Worm (Caenorhabditis elegans) whole organism, L1 larva: Measurements from ENCODE around the gene K12H6.4.

ENCODE experiments used
- efl-1 ChIP-seq, 4 experiments: fragments of 150-350 bp; optimal IDR thresholded peaks in 3 of 4; peaks in 1 of 4; 1 replicate in 1 of 4; 2 replicates in 3 of 4; lab custom pipeline; 2014; ENCODE audit warnings: missing biosample characterization in 2 of 4, missing genetic modification characterization in 2 of 4, missing genetic modification reagents in 2 of 4
- fkh-4 ChIP-seq: sonication (generic microtip); optimal IDR thresholded peaks from 2 replicates; lab custom pipeline; 2016; ENCODE audit warnings: missing compliant biosample characterization, missing genetic modification characterization, borderline replicate concordance
- lsy-2 ChIP-seq, 2 experiments: fragments of 150-350 bp; optimal IDR thresholded peaks; 2 replicates each; lab custom pipeline; 2014; ENCODE audit warnings: missing biosample characterization in 2 of 2, missing genetic modification characterization in 2 of 2
- nhr-12 ChIP-seq: sonication (generic microtip); optimal IDR thresholded peaks from 2 replicates; lab custom pipeline; 2017; ENCODE audit warnings: missing biosample characterization, missing genetic modification characterization
- nhr-85 ChIP-seq: sonication (generic microtip); peaks from one replicate; lab custom pipeline; 2016; ENCODE audit warnings: missing genetic modification characterization, inconsistent platforms, missing compliant biosample characterization
- skn-1 ChIP-seq: fragments of 150-350 bp; optimal IDR thresholded peaks from 2 replicates; lab custom pipeline; 2014; ENCODE audit warnings: missing biosample characterization, missing genetic modification characterization

- no peak for TF ChIP-seq skn-1 (tag; lab: Kevin White, UChicago)
- no peak for TF ChIP-seq efl-1 (optimal IDR thresholded peaks at IDR 0.05; lab: Kevin White, UChicago)
- no peak for TF ChIP-seq efl-1 (GFP tag; optimal IDR thresholded peaks at IDR 0.05 in 1 of 2; lab: Kevin White, UChicago)
- no peak for TF ChIP-seq nhr-12 (tag; lab: Kevin White, UChicago)
- TF ChIP-seq fkh-4 (tag; lab: Kevin White, UChicago): no peak
- peak; percentile 55 for TF ChIP-seq nhr-85 (tag; lab: Kevin White, UChicago)
- TF ChIP-seq lsy-2 (tag; optimal IDR thresholded peaks at IDR 0.05; lab: Kevin White, UChicago): no peak
These were observed 32.0 kb upstream of the K12H6.4 start for ce11 chrII:2856114-2856513.
